Worm (Caenorhabditis elegans): ENCODE results near the gene C06G4.6.

C06G4.6 gene

ce11 chrIII:8016438-8016837 is 12.2 kb downstream of the C06G4.6 start, which contains the start of gene F44B9.5:
Gene F44B9.5, minus strand, starts transcription at chrIII:8016538.
- TF ChIP-seq ceh-83 (GFP tag; optimal IDR thresholded peaks at IDR 0.05) (no peak), unc-62 (GFP tag; optimal IDR thresholded peaks at IDR 0.05) (no peak), unc-39 (tag; optimal IDR thresholded peaks at IDR 0.05) (no peak), nhr-237 (tag; optimal IDR thresholded peaks at IDR 0.05) (no peak), unc-120 (tag; optimal IDR thresholded peaks at IDR 0.05; ENCODE audit: poor library complexity, severe bottlenecking) (no peak), hlh-1 (tag; optimal IDR thresholded peaks at IDR 0.05) (no peak), elt-1 (tag; optimal IDR thresholded peaks at IDR 0.05; ENCODE audit: borderline replicate concordance, insufficient read depth) (no peak), ceh-39 (tag; optimal IDR thresholded peaks at IDR 0.05) (no peak), lin-32 (GFP tag; optimal IDR thresholded peaks at IDR 0.05) (no peak), ces-1 (GFP tag; optimal IDR thresholded peaks at IDR 0.05) (no peak), tbx-8 (GFP tag; optimal IDR thresholded peaks at IDR 0.05) (no peak), drap-1 (GFP tag; optimal IDR thresholded peaks at IDR 0.05) (no peak), mep-1 (tag; optimal IDR thresholded peaks at IDR 0.05) (no peak), ham-2 (GFP tag; optimal IDR thresholded peaks at IDR 0.05) (no peak), sem-2 (GFP tag; optimal IDR thresholded peaks at IDR 0.05) (no peak), nhr-76 (tag; optimal IDR thresholded peaks at IDR 0.05) (no peak), elt-3 (tag; optimal IDR thresholded peaks at IDR 0.05) (no peak)

- TF ChIP-seq elt-1 (tag; optimal IDR thresholded peaks at IDR 0.05; ENCODE audit: borderline replicate concordance, insufficient read depth): no peak
- TF ChIP-seq ceh-39 (tag; optimal IDR thresholded peaks at IDR 0.05): no peak
- no peak for TF ChIP-seq drap-1 (GFP tag; optimal IDR thresholded peaks at IDR 0.05)
- TF ChIP-seq nhr-28 (tag; optimal IDR thresholded peaks at IDR 0.05): no peak
- TF ChIP-seq mab-5 (tag; optimal IDR thresholded peaks at IDR 0.05): no peak
- TF ChIP-seq snpc-4 (tag; optimal IDR thresholded peaks at IDR 0.05): no peak
- no peak for TF ChIP-seq ham-2 (GFP tag; optimal IDR thresholded peaks at IDR 0.05)
- no peak for TF ChIP-seq cnd-1 (tag; optimal IDR thresholded peaks at IDR 0.05)
- TF ChIP-seq sem-2 (GFP tag; optimal IDR thresholded peaks at IDR 0.05): no peak
Observed at ce11 chrIII:8017053-8017452, 12.9 kb downstream of the C06G4.6 start.

- TF ChIP-seq unc-120 (tag; optimal IDR thresholded peaks at IDR 0.05; ENCODE audit: poor library complexity, severe bottlenecking): peak; percentile 90
- TF ChIP-seq elt-1 (tag; optimal IDR thresholded peaks at IDR 0.05; ENCODE audit: borderline replicate concordance, insufficient read depth): peak; percentile 47
- peak; percentile 54 for TF ChIP-seq pha-4 (tag; optimal IDR thresholded peaks at IDR 0.05)
- peak; percentile 56 for TF ChIP-seq M03D4.4 (tag; optimal IDR thresholded peaks at IDR 0.05)
- TF ChIP-seq hlh-1 (tag; optimal IDR thresholded peaks at IDR 0.05): peak; percentile 14
- TF ChIP-seq lin-32 (GFP tag; optimal IDR thresholded peaks at IDR 0.05): no peak
- peak; percentile 53 for TF ChIP-seq ham-2 (GFP tag; optimal IDR thresholded peaks at IDR 0.05)
- TF ChIP-seq unc-62 (GFP tag; optimal IDR thresholded peaks at IDR 0.05): peak; percentile 97
- TF ChIP-seq mls-2 (tag; optimal IDR thresholded peaks at IDR 0.05): peak; percentile 59
- peak; percentile 97 for TF ChIP-seq ceh-39 (tag; optimal IDR thresholded peaks at IDR 0.05)
- no peak for TF ChIP-seq sem-2 (GFP tag; optimal IDR thresholded peaks at IDR 0.05)
- TF ChIP-seq tbx-8 (GFP tag; optimal IDR thresholded peaks at IDR 0.05): no peak
- no peak for TF ChIP-seq flh-1 (GFP tag; optimal IDR thresholded peaks at IDR 0.05)
- no peak for TF ChIP-seq cnd-1 (tag; optimal IDR thresholded peaks at IDR 0.05)
- peak; percentile 79 for TF ChIP-seq lsy-2 (tag; optimal IDR thresholded peaks at IDR 0.05)
- no peak for TF ChIP-seq mab-5 (tag; optimal IDR thresholded peaks at IDR 0.05)
- no peak for TF ChIP-seq bed-3 (GFP tag; optimal IDR thresholded peaks at IDR 0.05)
- peak; percentile 70 for TF ChIP-seq nhr-237 (tag; optimal IDR thresholded peaks at IDR 0.05)
- no peak for TF ChIP-seq unc-39 (tag; optimal IDR thresholded peaks at IDR 0.05)
- TF ChIP-seq ceh-83 (GFP tag; optimal IDR thresholded peaks at IDR 0.05): no peak
- peak; percentile 43 for TF ChIP-seq drap-1 (GFP tag; optimal IDR thresholded peaks at IDR 0.05)
- no peak for TF ChIP-seq nhr-76 (tag; optimal IDR thresholded peaks at IDR 0.05)
- peak; percentile 87 for TF ChIP-seq mep-1 (tag; optimal IDR thresholded peaks at IDR 0.05)
- TF ChIP-seq nhr-28 (tag; optimal IDR thresholded peaks at IDR 0.05): no peak
- peak; percentile 44 for TF ChIP-seq sptf-1 (tag; optimal IDR thresholded peaks at IDR 0.05)
- TF ChIP-seq ceh-43 (GFP tag; optimal IDR thresholded peaks at IDR 0.05): peak; percentile 24
- TF ChIP-seq ces-1 (GFP tag; optimal IDR thresholded peaks at IDR 0.05): no peak
- TF ChIP-seq lin-13 (tag; optimal IDR thresholded peaks at IDR 0.05): peak; percentile 86
- TF ChIP-seq elt-3 (tag; optimal IDR thresholded peaks at IDR 0.05): peak; percentile 32
- TF ChIP-seq nhr-2 (tag; optimal IDR thresholded peaks at IDR 0.05): peak; percentile 36
- no peak for TF ChIP-seq nhr-12 (tag; optimal IDR thresholded peaks at IDR 0.05)
Observed at ce11 chrIII:8020823-8021332, 16.7 kb downstream of the C06G4.6 start, which contains the start of gene lin-36. Gene lin-36, minus strand, starts transcription at chrIII:8020873.

- no peak for TF ChIP-seq sptf-1 (tag; optimal IDR thresholded peaks at IDR 0.05)
- TF ChIP-seq nhr-76 (tag; optimal IDR thresholded peaks at IDR 0.05): no peak
- no peak for TF ChIP-seq flh-1 (GFP tag; optimal IDR thresholded peaks at IDR 0.05)
- TF ChIP-seq elt-3 (tag; optimal IDR thresholded peaks at IDR 0.05): no peak
- peak; percentile 17 for TF ChIP-seq hlh-1 (tag; optimal IDR thresholded peaks at IDR 0.05)
- peak; percentile 75 for TF ChIP-seq unc-120 (tag; optimal IDR thresholded peaks at IDR 0.05; ENCODE audit: poor library complexity, severe bottlenecking)
Observed at ce11 chrIII:8022077-8022476, 17.9 kb downstream of the C06G4.6 start, which contains the start of gene F44B9.2. Gene F44B9.2, plus strand, starts transcription at chrIII:8022463.
